Worm (Caenorhabditis elegans): ENCODE results near the gene tofu-6.

Gene tofu-6

ce11 chrII:5373275-5374047 lies 47.6 kb upstream of the tofu-6 start, which contains the start of the genes agt-2 and F09E5.3 (continued):
- TF ChIP-seq nhr-71 (tag; optimal IDR thresholded peaks at IDR 0.05) (peak; percentile 97), nhr-237 (tag; optimal IDR thresholded peaks at IDR 0.05) (peak; percentile 75), C16A3.4 (tag; optimal IDR thresholded peaks at IDR 0.05) (peak; percentile 95), ztf-11 (tag; optimal IDR thresholded peaks at IDR 0.05) (peak in 1 of 2 experiments; percentile 81), mab-9 (GFP tag; IDR thresholded peaks at IDR 0.05) (peak; percentile 88), isw-1 (GFP tag; IDR thresholded peaks at IDR 0.05) (peak; percentile 86), tlp-1 (tag; optimal IDR thresholded peaks at IDR 0.05) (no peak), lsy-2 (tag; optimal IDR thresholded peaks at IDR 0.05) (peak; percentile 95 to 97), nhr-19 (GFP tag; conservative IDR thresholded peaks at IDR 0.05) (peak; percentile 93), fos-1 (tag; optimal IDR thresholded peaks at IDR 0.05) (peak; percentile 89), hlh-4 (tag; optimal IDR thresholded peaks at IDR 0.05) (no peak), nhr-28 (tag; optimal IDR thresholded peaks at IDR 0.05) (no peak), snpc-4 (tag; optimal IDR thresholded peaks at IDR 0.05) (peak; percentile 89), mep-1 (tag; optimal IDR thresholded peaks at IDR 0.05) (peak; percentile 98), nhr-76 (tag; optimal IDR thresholded peaks at IDR 0.05) (no peak), ets-5 (GFP tag; IDR thresholded peaks at IDR 0.05) (no peak), lin-15B (tag; optimal IDR thresholded peaks at IDR 0.05) (peak; percentile 82), nhr-11 (tag; optimal IDR thresholded peaks at IDR 0.05) (peak; percentile 81), unc-30 (tag; optimal IDR thresholded peaks at IDR 0.05) (no peak), lin-39 (tag; optimal IDR thresholded peaks at IDR 0.05) (peak; percentile 94), elt-3 (tag; optimal IDR thresholded peaks at IDR 0.05) (peak in 3 of 6 experiments; percentile 43 to 81 (median 77)), pag-3 (tag; optimal IDR thresholded peaks at IDR 0.05; ENCODE audit: borderline replicate concordance, insufficient read depth) (no peak), efl-3 (GFP tag; optimal IDR thresholded peaks at IDR 0.05) (peak; percentile 21), hpl-2 (GFP tag; optimal IDR thresholded peaks at IDR 0.05) (peak; percentile 63), fkh-10 (GFP tag; optimal IDR thresholded peaks at IDR 0.05) (peak; percentile 71), tbx-2 (tag; optimal IDR thresholded peaks at IDR 0.05) (peak; percentile 94), egl-13 (tag; optimal IDR thresholded peaks at IDR 0.05) (peak; percentile 84), dpl-1 (GFP tag; optimal IDR thresholded peaks at IDR 0.05) (peak; percentile 88 to 91 (median 90)), skn-1 (tag; optimal IDR thresholded peaks at IDR 0.05) (peak; percentile 94), lin-14 (GFP tag; optimal IDR thresholded peaks at IDR 0.05) (peak; percentile 96), mef-2 (tag; optimal IDR thresholded peaks at IDR 0.05) (peak; percentile 28), egl-27 (tag; optimal IDR thresholded peaks at IDR 0.05) (peak; percentile 1 to 14), nhr-90 (tag; optimal IDR thresholded peaks at IDR 0.05; ENCODE audit: poor library complexity) (peak; percentile 91), mdl-1 (tag; optimal IDR thresholded peaks at IDR 0.05) (peak in 1 of 2 experiments; percentile 84), zag-1 (tag; optimal IDR thresholded peaks at IDR 0.05) (peak; percentile 26), C34B4.2 (tag; optimal IDR thresholded peaks at IDR 0.05) (no peak), elt-2 (tag; optimal IDR thresholded peaks at IDR 0.05) (peak; percentile 82), ztf-4 (tag; optimal IDR thresholded peaks at IDR 0.05) (peak; percentile 91), ama-1 (optimal IDR thresholded peaks at IDR 0.05) (peak; percentile 86), nhr-85 (tag) (peak; percentile 93), F16B12.6 (tag; optimal IDR thresholded peaks at IDR 0.05) (peak; percentile 76), aly-2 (tag; optimal IDR thresholded peaks at IDR 0.05) (peak; percentile 92), snu-23 (GFP tag; optimal IDR thresholded peaks at IDR 0.05) (peak; percentile 98), Y116A8C.19 (tag; optimal IDR thresholded peaks at IDR 0.05; ENCODE audit: borderline replicate concordance) (no peak), hlh-17 (GFP tag; optimal IDR thresholded peaks at IDR 0.05; ENCODE audit: borderline replicate concordance) (no peak), efl-1 (optimal IDR thresholded peaks at IDR 0.05) (peak; percentile 91 to 94), efl-1 (GFP tag; optimal IDR thresholded peaks at IDR 0.05 in 1 of 2) (peak; percentile 88 to 99), unc-86 (tag; optimal IDR thresholded peaks at IDR 0.05) (peak; percentile 93), dsc-1 (tag; optimal IDR thresholded peaks at IDR 0.05) (peak; percentile 95), nhr-77 (tag; optimal IDR thresholded peaks at IDR 0.05) (peak; percentile 86), sox-4 (tag; optimal IDR thresholded peaks at IDR 0.05) (peak; percentile 77), jun-1 (tag; optimal IDR thresholded peaks at IDR 0.05) (peak; percentile 89)

Measured in whole organism, L1 larva.